Worm (Caenorhabditis elegans): ENCODE data around the gene tbh-1.
A peak's percentile ranks its signal among the peaks of the same experiment; 100 is the strongest.

Gene tbh-1

ce11 chrX:15536017-15536416, 31.3 kb upstream of the tbh-1 start:
- TF ChIP-seq unc-39 (tag; optimal IDR thresholded peaks at IDR 0.05) (no peak), lsy-2 (tag; optimal IDR thresholded peaks at IDR 0.05) (peak in 1 of 2 experiments; percentile 3), saeg-2 (GFP tag; IDR thresholded peaks at IDR 0.05) (no peak), hmg-1.1 (GFP tag; IDR thresholded peaks at IDR 0.05) (no peak), ces-1 (GFP tag; optimal IDR thresholded peaks at IDR 0.05) (no peak), nhr-41 (GFP tag; IDR thresholded peaks at IDR 0.05) (no peak), egl-27 (tag; optimal IDR thresholded peaks at IDR 0.05) (no peak)

ce11 chrX:15535190-15535636, 30.5 kb upstream of the tbh-1 start:
- TF ChIP-seq nhr-42 (GFP tag; IDR thresholded peaks at IDR 0.05) = no peak
- TF ChIP-seq cey-2 (tag; optimal IDR thresholded peaks at IDR 0.05; ENCODE audit: borderline replicate concordance, insufficient read depth) = no peak
- no peak for TF ChIP-seq ces-1 (GFP tag; optimal IDR thresholded peaks at IDR 0.05)
- peak in 1 of 2 experiments; percentile 55 for TF ChIP-seq hif-1 (tag; optimal IDR thresholded peaks at IDR 0.05)
- peak; percentile 69 to 76 for TF ChIP-seq lsy-2 (tag; optimal IDR thresholded peaks at IDR 0.05)
- no peak for TF ChIP-seq nhr-6 (tag; optimal IDR thresholded peaks at IDR 0.05)
- peak; percentile 75 for TF ChIP-seq fkh-10 (GFP tag; optimal IDR thresholded peaks at IDR 0.05)
- no peak for TF ChIP-seq daf-12 (tag; optimal IDR thresholded peaks at IDR 0.05)
- TF ChIP-seq duxl-1 (tag; optimal IDR thresholded peaks at IDR 0.05; ENCODE audit: poor library complexity) = no peak
- TF ChIP-seq aly-2 (tag; optimal IDR thresholded peaks at IDR 0.05) = no peak
- no peak for TF ChIP-seq Y48G9A.11 (GFP tag; IDR thresholded peaks at IDR 0.05)
- TF ChIP-seq lin-1 (GFP tag; IDR thresholded peaks at IDR 0.05) = no peak
- TF ChIP-seq daf-16 (GFP tag; optimal IDR thresholded peaks at IDR 0.05) = peak in 1 of 2 experiments; percentile 12
- no peak for TF ChIP-seq daf-16 (tag; optimal IDR thresholded peaks at IDR 0.05)
- no peak for TF ChIP-seq fos-1 (tag; optimal IDR thresholded peaks at IDR 0.05)
- no peak for TF ChIP-seq lin-15B (tag; optimal IDR thresholded peaks at IDR 0.05)
- 0 out of 2 replicates have a peak, but pooled peaks have one; percentile 26 for TF ChIP-seq ZK337.2 (GFP tag; IDR thresholded peaks at IDR 0.05)
- no peak for TF ChIP-seq lin-29 (GFP tag; IDR thresholded peaks at IDR 0.05)
- no peak for TF ChIP-seq spr-1 (tag; optimal IDR thresholded peaks at IDR 0.05)
- TF ChIP-seq nhr-10 (tag; optimal IDR thresholded peaks at IDR 0.05) = no peak
- TF ChIP-seq daf-8 (GFP tag; IDR thresholded peaks at IDR 0.05) = no peak
- TF ChIP-seq F10B5.3 (tag; optimal IDR thresholded peaks at IDR 0.05) = no peak
- no peak for TF ChIP-seq D1046.2 (GFP tag; IDR thresholded peaks at IDR 0.05)
- TF ChIP-seq ceh-82 (tag; optimal IDR thresholded peaks at IDR 0.05) = no peak
- 0 out of 2 replicates have a peak, but pooled peaks have one; percentile 28 for TF ChIP-seq mxl-2 (GFP tag; conservative IDR thresholded peaks at IDR 0.05)
- TF ChIP-seq hmg-1.1 (GFP tag; IDR thresholded peaks at IDR 0.05) = peak; percentile 76
- peak; percentile 50 for TF ChIP-seq nhr-11 (tag; optimal IDR thresholded peaks at IDR 0.05)
- TF ChIP-seq ama-1 (optimal IDR thresholded peaks at IDR 0.05) = no peak
- no peak for TF ChIP-seq tag-97 (GFP tag; IDR thresholded peaks at IDR 0.05)
- no peak for TF ChIP-seq ceh-62 (tag; optimal IDR thresholded peaks at IDR 0.05)
- TF ChIP-seq Y75B8A.6 (GFP tag; IDR thresholded peaks at IDR 0.05) = no peak
- TF ChIP-seq unc-62 (GFP tag; optimal IDR thresholded peaks at IDR 0.05 in 1 of 2) = peak in 1 of 2 experiments; percentile 97
- TF ChIP-seq unc-62 (tag; optimal IDR thresholded peaks at IDR 0.05) = no peak
- no peak for TF ChIP-seq nhr-102 (tag; optimal IDR thresholded peaks at IDR 0.05)
- TF ChIP-seq ceh-44 (GFP tag; IDR thresholded peaks at IDR 0.05) = 0 out of 2 replicates have a peak, but pooled peaks have one; percentile 8
- TF ChIP-seq set-16 (GFP tag; IDR thresholded peaks at IDR 0.05) = peak; percentile 63
- 0 out of 2 replicates have a peak, but pooled peaks have one; percentile 47 for TF ChIP-seq tra-1 (GFP tag; IDR thresholded peaks at IDR 0.05)
- no peak for TF ChIP-seq lin-38 (GFP tag; IDR thresholded peaks at IDR 0.05)
- no peak for TF ChIP-seq unc-130 (GFP tag; optimal IDR thresholded peaks at IDR 0.05)
- TF ChIP-seq ztf-11 (tag; optimal IDR thresholded peaks at IDR 0.05) = no peak
- TF ChIP-seq F44E2.7 (GFP tag; IDR thresholded peaks at IDR 0.05) = no peak
- peak; percentile 72 for TF ChIP-seq hlh-30 (tag; optimal IDR thresholded peaks at IDR 0.05; ENCODE audit: insufficient read depth)
- TF ChIP-seq zip-11 (GFP tag; IDR thresholded peaks at IDR 0.05) = no peak
- TF ChIP-seq hlh-11 (tag; optimal IDR thresholded peaks at IDR 0.05) = peak; percentile 70
- TF ChIP-seq jun-1 (tag; optimal IDR thresholded peaks at IDR 0.05) = no peak
- peak; percentile 98 for TF ChIP-seq aha-1 (tag)

Measured in whole organism, L4 larva.